Worm (Caenorhabditis elegans) whole organism, L2 larva: ENCODE results near the gene F10B5.2.
A peak's percentile ranks its signal among the peaks of the same experiment; 100 is the strongest.

Experiments
- C34F6.9 ChIP-seq: fragments of 150-350 bp; optimal IDR thresholded peaks from 2 replicates; lab custom pipeline; 2014; ENCODE audit warnings: missing biosample characterization, missing genetic modification characterization
- F13H6.1 ChIP-seq: sonication (generic microtip); optimal IDR thresholded peaks from 2 replicates; lab custom pipeline; 2016; ENCODE audit warnings: missing genetic modification characterization, missing compliant biosample characterization
- R02D3.7 ChIP-seq: fragments of 150-350 bp; optimal IDR thresholded peaks from 2 replicates; lab custom pipeline; 2014; ENCODE audit warnings: missing biosample characterization, missing genetic modification characterization
- Y55F3AM.14 ChIP-seq: fragments of 200-800 bp; sonication (Bioruptor generic); optimal IDR thresholded peaks from 2 replicates; lab custom pipeline; 2018; ENCODE audit warnings: mild to moderate bottlenecking, missing genetic modification characterization, missing compliant biosample characterization
- ZK546.5 ChIP-seq: sonication (generic microtip); optimal IDR thresholded peaks from 2 replicates; lab custom pipeline; 2017; ENCODE audit warnings: missing biosample characterization, missing genetic modification characterization
- alr-1 ChIP-seq: fragments of 150-350 bp; optimal IDR thresholded peaks from 2 replicates; lab custom pipeline; 2014; ENCODE audit warnings: missing biosample characterization, missing genetic modification characterization
- aly-2 ChIP-seq: fragments of 150-350 bp; optimal IDR thresholded peaks from 2 replicates; lab custom pipeline; 2014; ENCODE audit warnings: missing biosample characterization, missing genetic modification characterization
- blmp-1 ChIP-seq: sonication (generic microtip); optimal IDR thresholded peaks from 2 replicates; lab custom pipeline; 2017; ENCODE audit warnings: missing genetic modification characterization, mild to moderate bottlenecking, missing compliant biosample characterization, antibody characterized with exemption, moderate library complexity; ENCODE audit not compliant: insufficient read depth
- ceh-16 ChIP-seq: fragments of 150-350 bp; optimal IDR thresholded peaks from 2 replicates; lab custom pipeline; 2014; ENCODE audit warnings: missing biosample characterization, missing genetic modification characterization
- ceh-82 ChIP-seq: fragments of 150-350 bp; optimal IDR thresholded peaks from 2 replicates; lab custom pipeline; 2014; ENCODE audit warnings: missing biosample characterization, missing genetic modification characterization
- crh-2 ChIP-seq: sonication (generic microtip); optimal IDR thresholded peaks from 2 replicates; lab custom pipeline; 2017; ENCODE audit warnings: missing biosample characterization, missing genetic modification characterization
- dmd-4 ChIP-seq: sonication (generic microtip); optimal IDR thresholded peaks from 2 replicates; lab custom pipeline; 2017; ENCODE audit warnings: missing biosample characterization, missing genetic modification characterization
- elt-1 ChIP-seq: fragments of 150-350 bp; optimal IDR thresholded peaks from 2 replicates; lab custom pipeline; 2014; ENCODE audit warnings: missing biosample characterization, missing genetic modification characterization
- fos-1 ChIP-seq: fragments of 150-350 bp; optimal IDR thresholded peaks from 2 replicates; lab custom pipeline; 2014; ENCODE audit warnings: missing biosample characterization, missing genetic modification characterization
- gmeb-1 ChIP-seq: fragments of 150-350 bp; optimal IDR thresholded peaks from 2 replicates; lab custom pipeline; 2014; ENCODE audit warnings: missing biosample characterization, missing genetic modification characterization
- lin-11 ChIP-seq: fragments of 150-350 bp; sonication (generic microtip); optimal IDR thresholded peaks from 2 replicates; lab custom pipeline; 2014; ENCODE audit warnings: missing biosample characterization, missing genetic modification characterization, inconsistent platforms, mixed read lengths
- lin-13 ChIP-seq: fragments of 150-350 bp; optimal IDR thresholded peaks from 2 replicates; lab custom pipeline; 2014; ENCODE audit warnings: missing biosample characterization, missing genetic modification reagents, missing genetic modification characterization
- lin-39 ChIP-seq: fragments of 150-350 bp; optimal IDR thresholded peaks from 2 replicates; lab custom pipeline; 2014; ENCODE audit warnings: missing biosample characterization, missing genetic modification reagents, missing genetic modification characterization
- lsy-2 ChIP-seq, 2 experiments: fragments of 150-350 bp in 1 of 2; sonication (generic microtip) in 1 of 2; optimal IDR thresholded peaks; 2 replicates each; lab custom pipeline; 2014 to 2017; ENCODE audit warnings: missing biosample characterization in 2 of 2, missing genetic modification characterization in 2 of 2
- nhr-11 ChIP-seq: fragments of 150-350 bp; optimal IDR thresholded peaks from 2 replicates; lab custom pipeline; 2014; ENCODE audit warnings: missing biosample characterization, missing genetic modification characterization
- nhr-12 ChIP-seq: fragments of 150-350 bp; optimal IDR thresholded peaks from 2 replicates; lab custom pipeline; 2014; ENCODE audit warnings: missing biosample characterization, missing genetic modification characterization
- nhr-129 ChIP-seq: fragments of 150-350 bp; optimal IDR thresholded peaks from 2 replicates; lab custom pipeline; 2014; ENCODE audit warnings: missing biosample characterization, missing genetic modification characterization
- nhr-21 ChIP-seq: fragments of 150-350 bp; optimal IDR thresholded peaks from 2 replicates; lab custom pipeline; 2014; ENCODE audit warnings: missing biosample characterization, missing genetic modification characterization
- nhr-25 ChIP-seq: fragments of 150-350 bp; sonication (generic microtip); optimal IDR thresholded peaks from 3 replicates; lab custom pipeline; 2014; ENCODE audit warnings: missing biosample characterization, missing genetic modification characterization
- nhr-6 ChIP-seq: fragments of 150-350 bp; optimal IDR thresholded peaks from 2 replicates; lab custom pipeline; 2014; ENCODE audit warnings: missing biosample characterization, missing genetic modification characterization
- nhr-77 ChIP-seq: fragments of 150-350 bp; optimal IDR thresholded peaks from 2 replicates; lab custom pipeline; 2014; ENCODE audit warnings: missing biosample characterization, missing genetic modification characterization
- peb-1 ChIP-seq: fragments of 150-350 bp; optimal IDR thresholded peaks from 2 replicates; lab custom pipeline; 2014; ENCODE audit warnings: missing biosample characterization, missing genetic modification characterization
- sem-4 ChIP-seq: fragments of 150-350 bp; optimal IDR thresholded peaks from 2 replicates; lab custom pipeline; 2014; ENCODE audit warnings: missing biosample characterization, missing genetic modification reagents, missing genetic modification characterization
- skn-1 ChIP-seq: sonication (generic microtip); optimal IDR thresholded peaks from 2 replicates; lab custom pipeline; 2017; ENCODE audit warnings: missing biosample characterization, missing genetic modification characterization
- sma-3 ChIP-seq: sonication (generic microtip); optimal IDR thresholded peaks from 2 replicates; lab custom pipeline; 2016; ENCODE audit warnings: missing genetic modification reagents, missing genetic modification characterization, missing compliant biosample characterization
- sma-9 ChIP-seq, 2 experiments: fragments of 150-350 bp in 1 of 2; sonication (generic microtip) in 1 of 2; optimal IDR thresholded peaks; 2 replicates each; lab custom pipeline; 2014 to 2016; ENCODE audit warnings: missing genetic modification characterization in 2 of 2, mild to moderate bottlenecking in 1 of 2, missing biosample characterization in 1 of 2, missing compliant biosample characterization in 1 of 2, missing genetic modification reagents in 1 of 2, moderate library complexity in 1 of 2
- snpc-4 ChIP-seq: fragments of 150-350 bp; optimal IDR thresholded peaks from 2 replicates; lab custom pipeline; 2014; ENCODE audit warnings: missing biosample characterization, missing genetic modification characterization
- unc-39 ChIP-seq: fragments of 150-350 bp; optimal IDR thresholded peaks from 2 replicates; lab custom pipeline; 2014; ENCODE audit warnings: missing biosample characterization, missing genetic modification characterization
- unc-62 ChIP-seq: fragments of 150-350 bp; optimal IDR thresholded peaks from 2 replicates; lab custom pipeline; 2014; ENCODE audit warnings: missing biosample characterization, missing genetic modification reagents, missing genetic modification characterization
- zag-1 ChIP-seq: fragments of 150-350 bp; optimal IDR thresholded peaks from 2 replicates; lab custom pipeline; 2014; ENCODE audit warnings: missing biosample characterization, missing genetic modification characterization
- ztf-1 ChIP-seq: fragments of 200-800 bp; sonication (Bioruptor generic); conservative IDR thresholded peaks from 2 replicates; pipeline ENCODE4 v1.3.6; 2022; ENCODE audit warnings: missing genetic modification characterization, missing compliant biosample characterization
- ztf-11 ChIP-seq: sonication (generic microtip); optimal IDR thresholded peaks from 2 replicates; lab custom pipeline; 2017; ENCODE audit warnings: missing biosample characterization, missing genetic modification characterization

F10B5.2 gene

ce11 chrII:8144543-8144942 lies at the start of gene F10B5.2:
Gene F10B5.2 (plus strand): TSS chrII:8144762.
- TF ChIP-seq C34F6.9 (tag; lab: Kevin White, UChicago) (no peak), unc-39 (no peak), snpc-4 (tag; lab: Kevin White, UChicago) (no peak), peb-1 (tag; lab: Kevin White, UChicago) (no peak), lin-13 (GFP tag; lab: Kevin White, UChicago) (no peak), sma-3 (GFP tag; lab: Kevin White, UChicago) (no peak), dmd-4 (tag; lab: Kevin White, UChicago) (no peak), F13H6.1 (tag; lab: Kevin White, UChicago) (no peak), ztf-1 (GFP tag; lab: Robert Waterston, UW) (no peak), crh-2 (tag; lab: Kevin White, UChicago) (no peak), zag-1 (no peak), gmeb-1 (tag; lab: Kevin White, UChicago) (no peak), sem-4 (tag; lab: Kevin White, UChicago) (no peak)

ce11 chrII:8099212-8099784 lies 45.3 kb upstream of the F10B5.2 start:
- TF ChIP-seq nhr-6 (tag; lab: Kevin White, UChicago) (no peak), ceh-82 (tag; lab: Kevin White, UChicago) (no peak), R02D3.7 (tag; lab: Kevin White, UChicago) (no peak), dmd-4 (tag; lab: Kevin White, UChicago) (no peak), sma-3 (GFP tag; lab: Kevin White, UChicago) (no peak), nhr-129 (tag; lab: Kevin White, UChicago) (peak; percentile 52), nhr-25 (tag; lab: Kevin White, UChicago) (peak; percentile 78), sma-9 (GFP tag; optimal IDR thresholded peaks at IDR 0.05; lab: Kevin White, UChicago) (no peak), sma-9 (tag; optimal IDR thresholded peaks at IDR 0.05; lab: Kevin White, UChicago) (no peak), lin-39 (tag; lab: Kevin White, UChicago) (no peak), ztf-11 (tag; lab: Kevin White, UChicago) (no peak), alr-1 (tag; lab: Kevin White, UChicago) (no peak), zag-1 (no peak)

ce11 chrII:8102041-8102440 lies 42.5 kb upstream of the F10B5.2 start, which contains the start of gene sre-2:
Gene sre-2 (minus strand): TSS chrII:8102141.
- TF ChIP-seq nhr-25 (tag; lab: Kevin White, UChicago) (no peak), nhr-12 (tag; lab: Kevin White, UChicago) (no peak), alr-1 (tag; lab: Kevin White, UChicago) (no peak), Y55F3AM.14 (GFP tag; lab: Kevin White, UChicago) (no peak)

ce11 chrII:8104998-8105397 lies 39.6 kb upstream of the F10B5.2 start, which contains the start of gene sfxn-5:
Gene sfxn-5 (minus strand): TSS chrII:8105052.
- TF ChIP-seq blmp-1 (tag; lab: Kevin White, UChicago) (peak; percentile 42), C34F6.9 (tag; lab: Kevin White, UChicago) (peak; percentile 38), ZK546.5 (tag; lab: Kevin White, UChicago) (no peak), ztf-11 (tag; lab: Kevin White, UChicago) (no peak), Y55F3AM.14 (GFP tag; lab: Kevin White, UChicago) (no peak), sma-9 (GFP tag; optimal IDR thresholded peaks at IDR 0.05; lab: Kevin White, UChicago) (peak; percentile 34), sma-9 (tag; optimal IDR thresholded peaks at IDR 0.05; lab: Kevin White, UChicago) (no peak), fos-1 (tag; lab: Kevin White, UChicago) (peak; percentile 74), F13H6.1 (tag; lab: Kevin White, UChicago) (peak; percentile 33), lsy-2 (tag; optimal IDR thresholded peaks at IDR 0.05; lab: Kevin White, UChicago) (peak in 1 of 2 experiments; percentile 45), crh-2 (tag; lab: Kevin White, UChicago) (peak; percentile 10), skn-1 (tag; lab: Kevin White, UChicago) (peak; percentile 4), nhr-129 (tag; lab: Kevin White, UChicago) (peak; percentile 40)

ce11 chrII:8106921-8107695 lies 37.5 kb upstream of the F10B5.2 start, which contains the start of the genes chst-1 and C41C4.9:
Gene chst-1 (minus strand): TSS chrII:8106971.
Gene C41C4.9 (plus strand): TSS chrII:8107645.
- TF ChIP-seq nhr-11 (tag; lab: Kevin White, UChicago) = peak; percentile 78
- peak; percentile 72 for TF ChIP-seq Y55F3AM.14 (GFP tag; lab: Kevin White, UChicago)
- TF ChIP-seq peb-1 (tag; lab: Kevin White, UChicago) = no peak
- no peak for TF ChIP-seq lin-39 (tag; lab: Kevin White, UChicago)
- TF ChIP-seq nhr-77 (tag; lab: Kevin White, UChicago) = no peak
- peak; percentile 60 for TF ChIP-seq gmeb-1 (tag; lab: Kevin White, UChicago)
- no peak for TF ChIP-seq ztf-1 (GFP tag; lab: Robert Waterston, UW)
- TF ChIP-seq C34F6.9 (tag; lab: Kevin White, UChicago) = peak; percentile 33
- TF ChIP-seq zag-1 = no peak
- TF ChIP-seq sem-4 (tag; lab: Kevin White, UChicago) = peak; percentile 10
- no peak for TF ChIP-seq skn-1 (tag; lab: Kevin White, UChicago)
- peak; percentile 74 for TF ChIP-seq sma-3 (GFP tag; lab: Kevin White, UChicago)
- peak; percentile 65 for TF ChIP-seq nhr-21 (tag; lab: Kevin White, UChicago)
- TF ChIP-seq nhr-129 (tag; lab: Kevin White, UChicago) = peak; percentile 89
- TF ChIP-seq crh-2 (tag; lab: Kevin White, UChicago) = peak; percentile 13
- TF ChIP-seq ceh-16 (tag; lab: Kevin White, UChicago) = peak; percentile 14
- no peak for TF ChIP-seq dmd-4 (tag; lab: Kevin White, UChicago)
- no peak for TF ChIP-seq aly-2 (tag; lab: Kevin White, UChicago)
- peak; percentile 65 for TF ChIP-seq F13H6.1 (tag; lab: Kevin White, UChicago)
- TF ChIP-seq nhr-6 (tag; lab: Kevin White, UChicago) = no peak
- TF ChIP-seq elt-1 (tag; lab: Kevin White, UChicago) = no peak
- peak; percentile 18 for TF ChIP-seq blmp-1 (tag; lab: Kevin White, UChicago)
- peak; percentile 29 for TF ChIP-seq lin-11 (tag; lab: Kevin White, UChicago)
- TF ChIP-seq unc-62 (GFP tag; lab: Kevin White, UChicago) = no peak
